Fruit fly (Drosophila melanogaster) whole organism, pupa: ENCODE data around the gene colt.

Experiments used
- CG10348 ChIP-seq: fragments of 200-800 bp; sonication (Bioruptor generic); IDR thresholded peaks from 2 replicates; pipeline ENCODE4 v1.3.6; 2022; ENCODE audit warnings: missing biosample characterization, missing genetic modification characterization
- CG13204 ChIP-seq: fragments of 200-800 bp; sonication (Bioruptor generic); optimal IDR thresholded peaks from 2 replicates; lab custom pipeline; 2018; ENCODE audit warnings: missing biosample characterization, mild to moderate bottlenecking, missing genetic modification characterization, moderate library complexity
- CG14655 ChIP-seq: fragments of 200-800 bp; sonication (Bioruptor generic); optimal IDR thresholded peaks from 3 replicates; lab custom pipeline; 2017; ENCODE audit warnings: mild to moderate bottlenecking, missing biosample characterization, missing genetic modification reagents, missing genetic modification characterization
- CG15710 ChIP-seq: fragments of 200-800 bp; sonication (Bioruptor generic); optimal IDR thresholded peaks from 2 replicates; lab custom pipeline; 2018; ENCODE audit warnings: missing biosample characterization, mild to moderate bottlenecking, missing genetic modification characterization, moderate library complexity
- CG17806 ChIP-seq: fragments of 200-800 bp; sonication (Bioruptor generic); optimal IDR thresholded peaks from 2 replicates; lab custom pipeline; 2018; ENCODE audit warnings: missing biosample characterization, mild to moderate bottlenecking, missing genetic modification characterization, moderate library complexity
- CG32121 ChIP-seq: fragments of 200-800 bp; sonication (Bioruptor generic); IDR thresholded peaks from 2 replicates; pipeline ENCODE4 v1.3.6; 2022; ENCODE audit warnings: missing biosample characterization, missing genetic modification characterization
- CG34367 ChIP-seq: fragments of 200-800 bp; sonication (Bioruptor generic); optimal IDR thresholded peaks from 2 replicates; lab custom pipeline; 2018; ENCODE audit warnings: missing biosample characterization, mild to moderate bottlenecking, missing genetic modification characterization
- CG4496 ChIP-seq: fragments of 200-800 bp; sonication (Bioruptor generic); IDR thresholded peaks from 3 replicates; pipeline ENCODE4 v1.3.6; 2022; ENCODE audit warnings: missing biosample characterization, missing genetic modification characterization
- CG8159 ChIP-seq: fragments of 200-800 bp; sonication (Bioruptor generic); optimal IDR thresholded peaks from 3 replicates; lab custom pipeline; 2018; ENCODE audit warnings: missing biosample characterization, mild to moderate bottlenecking, missing genetic modification characterization, moderate library complexity
- CG8301 ChIP-seq: fragments of 200-800 bp; sonication (Bioruptor generic); optimal IDR thresholded peaks from 2 replicates; lab custom pipeline; 2018; ENCODE audit warnings: missing biosample characterization, mild to moderate bottlenecking, missing genetic modification characterization
- CG9948 ChIP-seq: fragments of 200-800 bp; sonication (Bioruptor generic); optimal IDR thresholded peaks from 2 replicates; lab custom pipeline; 2018; ENCODE audit warnings: missing biosample characterization, mild to moderate bottlenecking, missing genetic modification characterization, moderate library complexity
- D1 ChIP-seq: fragments of 200-800 bp; sonication (Bioruptor generic); optimal IDR thresholded peaks from 2 replicates; lab custom pipeline; 2018; ENCODE audit warnings: missing biosample characterization, mild to moderate bottlenecking, missing genetic modification characterization, moderate library complexity
- EcR ChIP-seq: fragments of 200-800 bp; sonication (Bioruptor generic); optimal IDR thresholded peaks from 3 replicates; lab custom pipeline; 2019; ENCODE audit warnings: missing biosample characterization, missing genetic modification characterization, mild to moderate bottlenecking, moderate library complexity, missing genetic modification reagents
- Ets98B ChIP-seq: fragments of 200-800 bp; sonication (Bioruptor generic); IDR thresholded peaks from 2 replicates; pipeline ENCODE4 v1.3.6; 2022; ENCODE audit warnings: missing biosample characterization, missing genetic modification characterization
- Pif1A ChIP-seq: fragments of 200-800 bp; sonication (Bioruptor generic); optimal IDR thresholded peaks from 3 replicates; lab custom pipeline; 2016; ENCODE audit warnings: missing biosample characterization, missing genetic modification characterization
- Pif1B ChIP-seq: fragments of 200-800 bp; sonication (Bioruptor generic); optimal IDR thresholded peaks from 3 replicates; lab custom pipeline; 2016; ENCODE audit warnings: missing biosample characterization, missing genetic modification characterization
- Snoo ChIP-seq: fragments of 200-800 bp; sonication (Bioruptor generic); optimal IDR thresholded peaks from 3 replicates; lab custom pipeline; 2017; ENCODE audit warnings: missing biosample characterization, mild to moderate bottlenecking, missing genetic modification characterization, inconsistent platforms
- fd96Ca ChIP-seq: fragments of 200-800 bp; sonication (Bioruptor generic); IDR thresholded peaks from 3 replicates; pipeline ENCODE4 v1.3.6; 2022; ENCODE audit warnings: missing biosample characterization, missing genetic modification characterization
- gl ChIP-seq: fragments of 200-800 bp; sonication (Bioruptor generic); optimal IDR thresholded peaks from 2 replicates; lab custom pipeline; 2018; ENCODE audit warnings: missing biosample characterization, mild to moderate bottlenecking, missing genetic modification characterization
- rn ChIP-seq: fragments of 200-800 bp; sonication (Bioruptor generic); IDR thresholded peaks from 2 replicates; pipeline ENCODE4 v1.3.6; 2022; ENCODE audit warnings: missing biosample characterization, missing genetic modification characterization

The colt gene

DNA sequence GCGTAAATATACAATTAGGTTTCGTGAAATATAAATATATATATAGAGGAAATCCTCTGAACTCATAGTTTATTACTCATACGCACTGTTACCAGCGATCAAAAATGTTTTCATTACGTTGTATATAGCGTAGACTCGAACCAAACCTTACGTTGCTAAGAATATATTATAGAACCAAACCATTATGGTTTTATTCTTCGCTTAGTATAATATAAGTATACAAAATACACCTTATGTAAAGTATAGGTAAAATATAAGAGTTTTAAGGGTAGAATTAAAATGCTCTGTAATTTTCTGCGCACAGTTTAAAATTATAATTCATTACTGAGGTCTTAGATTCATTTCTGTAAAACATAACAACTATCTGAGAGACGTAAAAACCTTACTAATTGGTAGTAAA lies 45.4 kb downstream of the colt start:
- TF ChIP-seq CG9948: no peak
- no peak for TF ChIP-seq CG8301 (tag; lab: Kevin White, UChicago)
- TF ChIP-seq CG34367 (tag; lab: Kevin White, UChicago): no peak
- TF ChIP-seq CG32121: no peak
- TF ChIP-seq CG8159 (tag; lab: Kevin White, UChicago): no peak
- no peak for TF ChIP-seq Snoo (tag; lab: Kevin White, UChicago)
- TF ChIP-seq CG4496 (GFP tag; lab: Robert Waterston, UW): no peak
- TF ChIP-seq CG15710: no peak
- no peak for TF ChIP-seq CG10348
- TF ChIP-seq fd96Ca (GFP tag; lab: Robert Waterston, UW): no peak
- TF ChIP-seq Ets98B: no peak
- TF ChIP-seq Pif1A (GFP tag; lab: Kevin White, UChicago): no peak
- no peak for TF ChIP-seq gl (tag; lab: Kevin White, UChicago)
- no peak for TF ChIP-seq Pif1B (GFP tag; lab: Kevin White, UChicago)
- no peak for TF ChIP-seq EcR (GFP tag; lab: Kevin White, UChicago)
- no peak for TF ChIP-seq CG13204 (GFP tag; lab: Kevin White, UChicago)
- TF ChIP-seq rn: no peak
- TF ChIP-seq CG14655 (GFP tag; lab: Kevin White, UChicago): no peak
- no peak for TF ChIP-seq D1 (tag; lab: Kevin White, UChicago)
- TF ChIP-seq, all 21 proteins: peak for 0

DNA sequence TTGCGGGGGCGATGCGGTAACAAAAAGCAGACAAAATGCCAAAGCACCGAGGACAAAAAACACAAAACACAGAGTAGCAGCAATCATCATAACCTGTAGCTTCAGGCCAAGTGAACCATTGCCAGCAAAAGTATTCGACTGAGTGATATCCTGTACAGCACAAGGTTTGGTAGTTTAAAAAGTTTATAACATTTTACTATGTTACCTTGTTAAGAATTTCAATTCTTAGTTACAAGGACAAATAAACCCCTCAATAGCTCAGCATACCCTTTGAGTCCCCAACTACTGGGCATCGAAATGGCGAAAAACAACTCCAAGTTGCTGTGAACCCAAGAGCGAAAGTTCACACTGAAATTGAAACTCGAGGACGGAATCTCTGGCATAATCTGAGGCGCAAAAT lies 46.8 kb downstream of the colt start:
- peak; percentile 28; the same call in 1 of the 3 replicates for TF ChIP-seq CG4496 (GFP tag; lab: Robert Waterston, UW)
- no peak for TF ChIP-seq CG15710

DNA sequence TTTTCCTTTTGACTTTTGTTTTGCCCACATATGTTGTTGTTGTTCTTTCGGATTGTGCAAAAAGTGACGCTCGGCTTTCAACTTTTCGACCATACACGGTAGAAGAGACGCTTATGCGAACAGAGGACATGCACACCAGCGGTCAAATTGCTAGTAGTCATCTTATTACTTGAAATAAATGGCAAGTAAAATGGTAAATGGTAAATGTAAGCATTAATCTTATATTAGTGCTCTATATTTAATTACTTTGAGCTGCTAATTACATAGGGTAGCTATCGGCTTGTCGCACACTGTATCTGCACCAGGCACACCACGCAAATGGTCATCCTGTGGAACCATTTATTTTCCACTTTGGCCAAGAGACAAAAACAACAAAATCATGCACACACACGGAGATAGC lies 48.6 kb downstream of the colt start:
- TF ChIP-seq CG14655 (GFP tag; lab: Kevin White, UChicago): peak; percentile 15
- peak; percentile 17 for TF ChIP-seq CG15710
- peak; percentile 28 for TF ChIP-seq CG8159 (tag; lab: Kevin White, UChicago)
- TF ChIP-seq gl (tag; lab: Kevin White, UChicago): no peak

- TF ChIP-seq EcR (GFP tag; lab: Kevin White, UChicago) (no peak), CG17806 (tag; lab: Kevin White, UChicago) (no peak), CG15710 (peak; percentile 21), Pif1A (GFP tag; lab: Kevin White, UChicago) (peak; percentile 6), CG8159 (tag; lab: Kevin White, UChicago) (peak; percentile 8)
- TF ChIP-seq, all 21 proteins: peak for 3
These were observed 49.5 kb downstream of the colt start for dm6 chr2L:2720368-2720767.
